Fruit fly (Drosophila melanogaster) whole organism, prepupa: Measurements from ENCODE around the gene CG3857.
A peak's percentile ranks its signal among the peaks of the same experiment; 100 is the strongest.

Experiments used
- CG10631 ChIP-seq: fragments of 200-800 bp; sonication (Bioruptor generic); optimal IDR thresholded peaks from 2 replicates; lab custom pipeline; 2016; ENCODE audit warnings: missing biosample characterization, missing genetic modification characterization
- CG11294 ChIP-seq: fragments of 200-800 bp; sonication (Bioruptor generic); IDR thresholded peaks from 2 replicates; pipeline ENCODE4 v1.3.6; 2022; ENCODE audit warnings: missing biosample characterization, missing genetic modification characterization
- CG11762 ChIP-seq: fragments of 200-800 bp; sonication (Bioruptor generic); optimal IDR thresholded peaks from 3 replicates; lab custom pipeline; 2016; ENCODE audit warnings: missing biosample characterization, missing genetic modification characterization; ENCODE audit not compliant: insufficient read depth
- CG11902 ChIP-seq: fragments of 200-800 bp; sonication (Bioruptor generic); optimal IDR thresholded peaks from 3 replicates; lab custom pipeline; 2016; ENCODE audit warnings: missing biosample characterization, missing genetic modification characterization
- CG15336 ChIP-seq: fragments of 200-800 bp; sonication (Bioruptor generic); IDR thresholded peaks from 2 replicates; pipeline ENCODE4 v1.3.6; 2022; ENCODE audit warnings: missing biosample characterization, missing genetic modification characterization
- CG1621 ChIP-seq: fragments of 200-800 bp; sonication (Bioruptor generic); optimal IDR thresholded peaks from 3 replicates; lab custom pipeline; 2018; ENCODE audit warnings: missing biosample characterization, mild to moderate bottlenecking, missing genetic modification characterization
- CG16779 ChIP-seq: fragments of 200-800 bp; sonication (Bioruptor generic); optimal IDR thresholded peaks from 3 replicates; lab custom pipeline; 2017; ENCODE audit warnings: missing biosample characterization, mild to moderate bottlenecking, missing genetic modification characterization
- CG31627 ChIP-seq: fragments of 200-800 bp; sonication (Bioruptor generic); optimal IDR thresholded peaks from 3 replicates; lab custom pipeline; 2016; ENCODE audit warnings: missing biosample characterization, missing genetic modification characterization
- CG34406 ChIP-seq: fragments of 200-800 bp; sonication (Bioruptor generic); optimal IDR thresholded peaks from 3 replicates; lab custom pipeline; 2016; ENCODE audit warnings: missing biosample characterization, missing genetic modification characterization
- CG3919 ChIP-seq: fragments of 200-800 bp; sonication (Bioruptor generic); optimal IDR thresholded peaks from 3 replicates; lab custom pipeline; 2016; ENCODE audit warnings: missing biosample characterization, missing genetic modification characterization
- CG4318 ChIP-seq: fragments of 200-800 bp; sonication (Bioruptor generic); optimal IDR thresholded peaks from 3 replicates; lab custom pipeline; 2017; ENCODE audit warnings: missing biosample characterization, mild to moderate bottlenecking, missing genetic modification characterization
- CG6163 ChIP-seq: fragments of 200-800 bp; sonication (Bioruptor generic); IDR thresholded peaks from 3 replicates; pipeline ENCODE4 v1.3.6; 2022; ENCODE audit warnings: missing biosample characterization, missing genetic modification characterization
- CG6276 ChIP-seq: fragments of 200-800 bp; sonication (Bioruptor generic); optimal IDR thresholded peaks from 2 replicates; lab custom pipeline; 2017; ENCODE audit warnings: missing biosample characterization, mild to moderate bottlenecking, missing genetic modification characterization
- CG7368 ChIP-seq: fragments of 200-800 bp; sonication (Bioruptor generic); optimal IDR thresholded peaks from 3 replicates; lab custom pipeline; 2016; ENCODE audit warnings: missing biosample characterization, missing genetic modification characterization
- CG9139 ChIP-seq: fragments of 200-800 bp; sonication (Bioruptor generic); optimal IDR thresholded peaks from 3 replicates; lab custom pipeline; 2017; ENCODE audit warnings: missing biosample characterization, mild to moderate bottlenecking, missing genetic modification characterization
- Eip75B ChIP-seq: fragments of 200-800 bp; sonication (Bioruptor generic); optimal IDR thresholded peaks from 3 replicates; lab custom pipeline; 2016; ENCODE audit warnings: missing biosample characterization, missing genetic modification characterization
- Eip78C ChIP-seq: fragments of 200-800 bp; sonication (Bioruptor generic); peaks from one replicate; lab custom pipeline; 2016; ENCODE audit warnings: missing biosample characterization, missing genetic modification characterization
- Eip93F ChIP-seq: fragments of 200-800 bp; sonication (Bioruptor generic); optimal IDR thresholded peaks from 2 replicates; lab custom pipeline; 2016; ENCODE audit warnings: missing biosample characterization, mild to moderate bottlenecking, missing genetic modification characterization
- Ets96B ChIP-seq: fragments of 200-800 bp; optimal IDR thresholded peaks from 2 replicates; lab custom pipeline; 2019; ENCODE audit warnings: missing biosample characterization, mild to moderate bottlenecking, missing genetic modification characterization, moderate library complexity
- Gug ChIP-seq: fragments of 200-800 bp; sonication (Bioruptor generic); IDR thresholded peaks from 2 replicates; pipeline ENCODE4 v1.3.6; 2022; ENCODE audit warnings: missing biosample characterization, missing genetic modification characterization
- OdsH ChIP-seq: fragments of 200-800 bp; sonication (Bioruptor generic); optimal IDR thresholded peaks from 3 replicates; lab custom pipeline; 2016; ENCODE audit warnings: missing biosample characterization, missing genetic modification characterization
- Smox ChIP-seq: fragments of 200-800 bp; sonication (Bioruptor generic); optimal IDR thresholded peaks from 3 replicates; lab custom pipeline; 2016; ENCODE audit warnings: missing biosample characterization, missing genetic modification characterization
- Sox102F ChIP-seq: fragments of 200-800 bp; sonication (Bioruptor generic); optimal IDR thresholded peaks from 2 replicates; lab custom pipeline; 2016; ENCODE audit warnings: missing biosample characterization, mild to moderate bottlenecking, missing genetic modification characterization
- achi ChIP-seq: fragments of 200-800 bp; sonication (Bioruptor generic); optimal IDR thresholded peaks from 3 replicates; lab custom pipeline; 2016; ENCODE audit warnings: missing biosample characterization, missing genetic modification characterization
- acj6 ChIP-seq: fragments of 200-800 bp; sonication (Bioruptor generic); optimal IDR thresholded peaks from 3 replicates; lab custom pipeline; 2016; ENCODE audit warnings: missing biosample characterization, missing genetic modification characterization
- cyc ChIP-seq: fragments of 200-800 bp; sonication (Bioruptor generic); optimal IDR thresholded peaks from 3 replicates; lab custom pipeline; 2016; ENCODE audit warnings: missing biosample characterization, missing genetic modification characterization
- eg ChIP-seq: fragments of 200-800 bp; sonication (Bioruptor generic); IDR thresholded peaks from 3 replicates; pipeline ENCODE4 v1.3.6; 2022; ENCODE audit warnings: missing biosample characterization, missing genetic modification characterization
- esn ChIP-seq: fragments of 200-800 bp; sonication (Bioruptor generic); optimal IDR thresholded peaks from 2 replicates; lab custom pipeline; 2016; ENCODE audit warnings: missing biosample characterization, mild to moderate bottlenecking, missing genetic modification characterization, moderate library complexity
- fd59A ChIP-seq: fragments of 200-800 bp; sonication (Bioruptor generic); optimal IDR thresholded peaks from 2 replicates; lab custom pipeline; 2017; ENCODE audit warnings: missing biosample characterization, mild to moderate bottlenecking, missing genetic modification characterization, missing genetic modification reagents
- fd85E ChIP-seq: fragments of 200-800 bp; sonication (Bioruptor generic); optimal IDR thresholded peaks from 3 replicates; lab custom pipeline; 2016; ENCODE audit warnings: missing biosample characterization, missing genetic modification characterization
- fkh ChIP-seq: fragments of 200-800 bp; sonication (Bioruptor generic); optimal IDR thresholded peaks from 3 replicates; lab custom pipeline; 2017; ENCODE audit warnings: missing biosample characterization, mild to moderate bottlenecking, missing genetic modification characterization, moderate library complexity
- lz ChIP-seq: fragments of 200-800 bp; sonication (Bioruptor generic); optimal IDR thresholded peaks from 3 replicates; lab custom pipeline; 2016; ENCODE audit warnings: missing biosample characterization, missing genetic modification characterization
- net ChIP-seq: fragments of 200-800 bp; sonication (Bioruptor generic); optimal IDR thresholded peaks from 3 replicates; lab custom pipeline; 2016; ENCODE audit warnings: missing biosample characterization, missing genetic modification characterization
- salr ChIP-seq, 2 experiments: fragments of 200-800 bp; sonication (Bioruptor generic); optimal IDR thresholded peaks; 3 replicates each; lab custom pipeline; 2016 to 2018; ENCODE audit warnings: missing biosample characterization in 2 of 2, missing genetic modification characterization in 2 of 2, mild to moderate bottlenecking in 1 of 2
- spab ChIP-seq: fragments of 200-800 bp; sonication (Bioruptor generic); optimal IDR thresholded peaks from 2 replicates; lab custom pipeline; 2017; ENCODE audit warnings: missing biosample characterization, mild to moderate bottlenecking, missing genetic modification characterization, missing genetic modification reagents
- ss ChIP-seq, 2 experiments: fragments of 200-800 bp; sonication (Bioruptor generic); optimal IDR thresholded peaks; 2 replicates in 1 of 2; 3 replicates in 1 of 2; lab custom pipeline; 2017 to 2018; ENCODE audit warnings: mild to moderate bottlenecking in 2 of 2, missing biosample characterization in 2 of 2, missing genetic modification characterization in 2 of 2, moderate library complexity in 1 of 2
- svp ChIP-seq: fragments of 200-800 bp; sonication (Bioruptor generic); peaks from one replicate; lab custom pipeline; 2016; ENCODE audit warnings: missing biosample characterization, missing genetic modification characterization
- vri ChIP-seq: fragments of 200-800 bp; sonication (Bioruptor generic); optimal IDR thresholded peaks from 3 replicates; lab custom pipeline; 2016; ENCODE audit warnings: missing biosample characterization, mild to moderate bottlenecking, missing genetic modification characterization

The CG3857 gene

dm6 chrX:1907727-1908264, 32.0 kb downstream of the CG3857 start, which contains the start of gene mip130 (continued):
- no peak for TF ChIP-seq Eip93F (GFP tag; lab: Kevin White, UChicago)
- TF ChIP-seq CG6163, result peak; percentile 27; the same call in 1 of the 3 replicates
- peak; percentile 60 for TF ChIP-seq CG10631
- TF ChIP-seq fd59A, result no peak
- peak; percentile 45 for TF ChIP-seq CG6276 (GFP tag; lab: Kevin White, UChicago)
- TF ChIP-seq CG9139, result no peak
- TF ChIP-seq OdsH, result peak; percentile 47
- no peak for TF ChIP-seq CG1621 (tag; lab: Kevin White, UChicago)
- TF ChIP-seq esn (GFP tag; lab: Kevin White, UChicago), result peak; percentile 58
- peak; percentile 65 for TF ChIP-seq cyc (GFP tag; lab: Kevin White, UChicago)
- TF ChIP-seq acj6 (GFP tag; lab: Kevin White, UChicago), result peak; percentile 37
- TF ChIP-seq CG11902 (GFP tag; lab: Kevin White, UChicago), result peak; percentile 43
- TF ChIP-seq eg (GFP tag; lab: Robert Waterston, UW), result 0 out of 3 replicates have a peak, but pooled peaks have one; percentile 41
- peak; percentile 1 for TF ChIP-seq CG11762
- no peak for TF ChIP-seq CG11294 (GFP tag; lab: Robert Waterston, UW)
- no peak for TF ChIP-seq salr (GFP tag; optimal IDR thresholded peaks at IDR 0.05; lab: Kevin White, UChicago)
- no peak for TF ChIP-seq fd85E (GFP tag; lab: Kevin White, UChicago)
- TF ChIP-seq CG3919 (GFP tag; lab: Kevin White, UChicago), result peak; percentile 60
- peak; percentile 37 for TF ChIP-seq Smox (GFP tag; lab: Kevin White, UChicago)
- TF ChIP-seq achi (GFP tag; lab: Kevin White, UChicago), result peak; percentile 58
- TF ChIP-seq net (GFP tag; lab: Kevin White, UChicago), result peak; percentile 25
- TF ChIP-seq CG16779 (tag; lab: Kevin White, UChicago), result peak; percentile 24
- TF ChIP-seq spab (GFP tag; lab: Kevin White, UChicago), result peak; percentile 34
- TF ChIP-seq CG34406, result peak; percentile 63
- TF ChIP-seq Sox102F (GFP tag; lab: Kevin White, UChicago), result peak; percentile 51
- peak; percentile 13 for TF ChIP-seq CG31627 (GFP tag; lab: Kevin White, UChicago)

- TF ChIP-seq svp (peak; percentile 62), OdsH (no peak)
Observed at dm6 chrX:1903968-1904367, 35.9 kb downstream of the CG3857 start.

dm6 chrX:1903077-1903476, 36.8 kb downstream of the CG3857 start, which contains the start of gene CG32801:
Gene CG32801, minus strand, starts transcription at chrX:1903177.
- TF ChIP-seq vri, result no peak
- no peak for TF ChIP-seq Sox102F (GFP tag; lab: Kevin White, UChicago)
- no peak for TF ChIP-seq CG16779 (tag; lab: Kevin White, UChicago)
- TF ChIP-seq CG4318 (GFP tag; lab: Kevin White, UChicago), result no peak
- TF ChIP-seq CG15336 (GFP tag; lab: Robert Waterston, UW), result no peak
- no peak for TF ChIP-seq spab (GFP tag; lab: Kevin White, UChicago)
- no peak for TF ChIP-seq CG7368
- TF ChIP-seq, all 60 proteins: peak for 0

dm6 chrX:1901605-1902136, 38.2 kb downstream of the CG3857 start, which contains the start of gene Ldaf1:
Gene Ldaf1, minus strand, starts transcription at chrX:1901911.
- TF ChIP-seq Smox (GFP tag; lab: Kevin White, UChicago) (no peak), lz (no peak), Eip78C (GFP tag; lab: Kevin White, UChicago) (peak; percentile 52), Eip75B (no peak), svp (peak; percentile 82), ss (GFP tag; optimal IDR thresholded peaks at IDR 0.05; lab: Kevin White, UChicago) (no peak), fkh (GFP tag; lab: Kevin White, UChicago) (peak; percentile 82), Eip93F (GFP tag; lab: Kevin White, UChicago) (no peak), CG11294 (GFP tag; lab: Robert Waterston, UW) (no peak), CG11902 (GFP tag; lab: Kevin White, UChicago) (no peak), achi (GFP tag; lab: Kevin White, UChicago) (no peak), CG34406 (no peak), net (GFP tag; lab: Kevin White, UChicago) (no peak), CG10631 (no peak), eg (GFP tag; lab: Robert Waterston, UW) (0 out of 3 replicates have a peak, but pooled peaks have one; percentile 22), CG16779 (tag; lab: Kevin White, UChicago) (no peak), esn (GFP tag; lab: Kevin White, UChicago) (peak; percentile 7), Gug (GFP tag; lab: Robert Waterston, UW) (no peak), Ets96B (no peak), CG6276 (GFP tag; lab: Kevin White, UChicago) (no peak), CG7368 (no peak)
